Fruit fly (Drosophila melanogaster): Measurements from ENCODE around the gene HisCl1.

The HisCl1 gene

DNA sequence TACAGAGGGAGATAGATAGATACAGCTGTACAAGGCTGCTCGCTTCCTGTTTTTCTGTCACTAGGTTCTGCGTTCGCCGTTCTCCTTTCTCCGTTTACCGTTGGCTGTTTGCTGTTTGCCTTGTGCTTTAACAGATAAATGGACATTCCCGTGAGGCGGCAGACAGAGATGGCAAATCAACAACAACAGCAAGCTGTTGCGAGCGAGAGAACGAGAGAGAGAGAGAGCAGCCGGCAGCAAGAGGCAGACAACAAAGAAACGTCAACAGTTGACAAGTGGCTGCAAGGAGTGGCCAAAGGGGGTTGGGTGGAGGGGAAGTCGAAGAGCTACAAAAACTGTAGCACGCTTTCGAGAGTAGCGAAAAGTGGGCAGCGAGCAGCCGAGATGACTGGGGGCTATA is 46.4 kb downstream of the HisCl1 start:
- TF ChIP-seq CG17801 (GFP tag; optimal IDR thresholded peaks at IDR 0.05; ENCODE audit: partially characterized antibody) = no peak
